Fruit fly (Drosophila melanogaster) whole organism, prepupa: ENCODE measurements around the gene Muc68E.
A peak's percentile ranks its signal among the peaks of the same experiment; 100 is the strongest.

Experiments used
- CG10669 ChIP-seq: fragments of 200-800 bp; sonication (Bioruptor generic); optimal IDR thresholded peaks from 3 replicates; lab custom pipeline; 2018; ENCODE audit warnings: missing biosample characterization, mild to moderate bottlenecking, missing genetic modification characterization, moderate library complexity
- CG11294 ChIP-seq: fragments of 200-800 bp; sonication (Bioruptor generic); IDR thresholded peaks from 2 replicates; pipeline ENCODE4 v1.3.6; 2022; ENCODE audit warnings: missing biosample characterization, missing genetic modification characterization
- CG11762 ChIP-seq: fragments of 200-800 bp; sonication (Bioruptor generic); optimal IDR thresholded peaks from 3 replicates; lab custom pipeline; 2016; ENCODE audit warnings: missing biosample characterization, missing genetic modification characterization; ENCODE audit not compliant: insufficient read depth
- CG15336 ChIP-seq: fragments of 200-800 bp; sonication (Bioruptor generic); IDR thresholded peaks from 2 replicates; pipeline ENCODE4 v1.3.6; 2022; ENCODE audit warnings: missing biosample characterization, missing genetic modification characterization
- CG16779 ChIP-seq: fragments of 200-800 bp; sonication (Bioruptor generic); optimal IDR thresholded peaks from 3 replicates; lab custom pipeline; 2017; ENCODE audit warnings: missing biosample characterization, mild to moderate bottlenecking, missing genetic modification characterization
- CG3032 ChIP-seq: fragments of 200-800 bp; optimal IDR thresholded peaks from 2 replicates; lab custom pipeline; 2019; ENCODE audit warnings: missing biosample characterization, mild to moderate bottlenecking, missing genetic modification characterization, moderate library complexity
- CG32006 ChIP-seq: fragments of 200-800 bp; sonication (Bioruptor generic); optimal IDR thresholded peaks from 3 replicates; lab custom pipeline; 2017; ENCODE audit warnings: missing biosample characterization, mild to moderate bottlenecking, missing genetic modification characterization
- CG3919 ChIP-seq: fragments of 200-800 bp; sonication (Bioruptor generic); optimal IDR thresholded peaks from 3 replicates; lab custom pipeline; 2016; ENCODE audit warnings: missing biosample characterization, missing genetic modification characterization
- CG4318 ChIP-seq: fragments of 200-800 bp; sonication (Bioruptor generic); optimal IDR thresholded peaks from 3 replicates; lab custom pipeline; 2017; ENCODE audit warnings: missing biosample characterization, mild to moderate bottlenecking, missing genetic modification characterization
- CG6163 ChIP-seq: fragments of 200-800 bp; sonication (Bioruptor generic); IDR thresholded peaks from 3 replicates; pipeline ENCODE4 v1.3.6; 2022; ENCODE audit warnings: missing biosample characterization, missing genetic modification characterization
- CG6276 ChIP-seq: fragments of 200-800 bp; sonication (Bioruptor generic); optimal IDR thresholded peaks from 2 replicates; lab custom pipeline; 2017; ENCODE audit warnings: missing biosample characterization, mild to moderate bottlenecking, missing genetic modification characterization
- CG6854 ChIP-seq: fragments of 200-800 bp; sonication (Bioruptor generic); optimal IDR thresholded peaks from 2 replicates; lab custom pipeline; 2017; ENCODE audit warnings: missing biosample characterization, mild to moderate bottlenecking, missing genetic modification characterization
- CG8119 ChIP-seq: fragments of 200-800 bp; sonication (Bioruptor generic); IDR thresholded peaks from 3 replicates; pipeline ENCODE4 v1.3.6; 2022; ENCODE audit warnings: missing biosample characterization, missing genetic modification characterization
- CG8319 ChIP-seq: fragments of 200-800 bp; sonication (Bioruptor generic); optimal IDR thresholded peaks from 3 replicates; lab custom pipeline; 2016; ENCODE audit warnings: missing biosample characterization, missing genetic modification characterization
- CG8632 ChIP-seq: fragments of 200-800 bp; sonication (Bioruptor generic); optimal IDR thresholded peaks from 3 replicates; lab custom pipeline; 2016; ENCODE audit warnings: missing biosample characterization, missing genetic modification characterization
- CG9139 ChIP-seq: fragments of 200-800 bp; sonication (Bioruptor generic); optimal IDR thresholded peaks from 3 replicates; lab custom pipeline; 2017; ENCODE audit warnings: missing biosample characterization, mild to moderate bottlenecking, missing genetic modification characterization
- Eip93F ChIP-seq: fragments of 200-800 bp; sonication (Bioruptor generic); optimal IDR thresholded peaks from 2 replicates; lab custom pipeline; 2016; ENCODE audit warnings: missing biosample characterization, mild to moderate bottlenecking, missing genetic modification characterization
- Gug ChIP-seq: fragments of 200-800 bp; sonication (Bioruptor generic); IDR thresholded peaks from 2 replicates; pipeline ENCODE4 v1.3.6; 2022; ENCODE audit warnings: missing biosample characterization, missing genetic modification characterization
- Hr38 ChIP-seq: sonication (Bioruptor generic); optimal IDR thresholded peaks from 2 replicates; lab custom pipeline; 2016; ENCODE audit warnings: missing biosample characterization, missing genetic modification characterization
- Hr4 ChIP-seq: fragments of 200-800 bp; sonication (Bioruptor generic); optimal IDR thresholded peaks from 3 replicates; lab custom pipeline; 2016; ENCODE audit warnings: missing biosample characterization, missing genetic modification characterization
- Met ChIP-seq: fragments of 200-800 bp; sonication (Bioruptor generic); optimal IDR thresholded peaks from 3 replicates; lab custom pipeline; 2016; ENCODE audit warnings: missing biosample characterization, missing genetic modification characterization
- OdsH ChIP-seq: fragments of 200-800 bp; sonication (Bioruptor generic); optimal IDR thresholded peaks from 3 replicates; lab custom pipeline; 2016; ENCODE audit warnings: missing biosample characterization, missing genetic modification characterization
- Sox14 ChIP-seq: fragments of 200-800 bp; sonication (Bioruptor generic); optimal IDR thresholded peaks from 3 replicates; lab custom pipeline; 2016; ENCODE audit warnings: missing biosample characterization, missing genetic modification characterization
- Sox15 ChIP-seq: fragments of 200-800 bp; sonication (Bioruptor generic); optimal IDR thresholded peaks from 3 replicates; lab custom pipeline; 2016; ENCODE audit warnings: missing biosample characterization, missing genetic modification characterization
- achi ChIP-seq: fragments of 200-800 bp; sonication (Bioruptor generic); optimal IDR thresholded peaks from 3 replicates; lab custom pipeline; 2016; ENCODE audit warnings: missing biosample characterization, missing genetic modification characterization
- dsx ChIP-seq: fragments of 200-800 bp; optimal IDR thresholded peaks from 3 replicates; lab custom pipeline; 2019; ENCODE audit warnings: missing biosample characterization, mild to moderate bottlenecking, missing genetic modification characterization, moderate library complexity; ENCODE audit not compliant: poor library complexity, severe bottlenecking
- eg ChIP-seq: fragments of 200-800 bp; sonication (Bioruptor generic); IDR thresholded peaks from 3 replicates; pipeline ENCODE4 v1.3.6; 2022; ENCODE audit warnings: missing biosample characterization, missing genetic modification characterization
- esn ChIP-seq: fragments of 200-800 bp; sonication (Bioruptor generic); optimal IDR thresholded peaks from 2 replicates; lab custom pipeline; 2016; ENCODE audit warnings: missing biosample characterization, mild to moderate bottlenecking, missing genetic modification characterization, moderate library complexity
- fd59A ChIP-seq: fragments of 200-800 bp; sonication (Bioruptor generic); optimal IDR thresholded peaks from 2 replicates; lab custom pipeline; 2017; ENCODE audit warnings: missing biosample characterization, mild to moderate bottlenecking, missing genetic modification characterization, missing genetic modification reagents
- lz ChIP-seq: fragments of 200-800 bp; sonication (Bioruptor generic); optimal IDR thresholded peaks from 3 replicates; lab custom pipeline; 2016; ENCODE audit warnings: missing biosample characterization, missing genetic modification characterization
- net ChIP-seq: fragments of 200-800 bp; sonication (Bioruptor generic); optimal IDR thresholded peaks from 3 replicates; lab custom pipeline; 2016; ENCODE audit warnings: missing biosample characterization, missing genetic modification characterization
- pdm3 ChIP-seq: fragments of 200-800 bp; sonication (Bioruptor generic); optimal IDR thresholded peaks from 3 replicates; lab custom pipeline; 2016; ENCODE audit warnings: missing biosample characterization, missing genetic modification characterization
- spab ChIP-seq: fragments of 200-800 bp; sonication (Bioruptor generic); optimal IDR thresholded peaks from 2 replicates; lab custom pipeline; 2017; ENCODE audit warnings: missing biosample characterization, mild to moderate bottlenecking, missing genetic modification characterization, missing genetic modification reagents
- ss ChIP-seq, 2 experiments: fragments of 200-800 bp; sonication (Bioruptor generic); optimal IDR thresholded peaks; 2 replicates in 1 of 2; 3 replicates in 1 of 2; lab custom pipeline; 2017 to 2018; ENCODE audit warnings: mild to moderate bottlenecking in 2 of 2, missing biosample characterization in 2 of 2, missing genetic modification characterization in 2 of 2, moderate library complexity in 1 of 2
- svp ChIP-seq: fragments of 200-800 bp; sonication (Bioruptor generic); peaks from one replicate; lab custom pipeline; 2016; ENCODE audit warnings: missing biosample characterization, missing genetic modification characterization
- topi ChIP-seq: fragments of 200-800 bp; sonication (Bioruptor generic); optimal IDR thresholded peaks from 3 replicates; lab custom pipeline; 2016; ENCODE audit warnings: missing biosample characterization, missing genetic modification characterization

Gene Muc68E

DNA sequence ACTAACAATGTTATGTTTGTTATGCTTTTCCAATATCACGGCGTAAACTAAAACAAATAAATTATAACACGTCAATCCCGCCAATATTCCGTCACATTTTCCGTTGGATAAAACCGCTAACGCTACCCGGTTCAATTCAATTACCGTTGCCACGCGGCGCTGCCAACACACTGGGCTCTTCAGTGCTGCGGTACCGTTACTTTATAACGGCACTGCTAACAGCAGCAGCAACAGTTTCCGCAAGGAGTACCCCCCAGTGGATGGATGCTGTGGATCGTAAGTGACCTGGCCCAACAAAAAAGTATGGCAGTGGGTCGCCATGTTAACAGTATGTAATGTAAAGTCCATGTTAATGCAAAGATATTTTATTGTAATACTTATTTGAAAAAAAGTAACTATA is 34.1 kb downstream of the Muc68E start, which contains the start of gene CG44837:
CG44837 (minus strand) TSS at position 157 of the 400 bp plus-strand sequence.
- TF ChIP-seq CG15336 (GFP tag; lab: Robert Waterston, UW) = no peak
- TF ChIP-seq Hr38 (GFP tag; lab: Kevin White, UChicago) = no peak
- TF ChIP-seq CG6854 (GFP tag; lab: Kevin White, UChicago) = no peak
- TF ChIP-seq Sox15 (GFP tag; lab: Kevin White, UChicago) = no peak
- no peak for TF ChIP-seq CG8319
- no peak for TF ChIP-seq CG4318
- TF ChIP-seq CG11762 (GFP tag; lab: Kevin White, UChicago) = no peak
- TF ChIP-seq spab (GFP tag; lab: Kevin White, UChicago) = no peak
- TF ChIP-seq Hr4 = no peak
- no peak for TF ChIP-seq CG3032 (tag; lab: Kevin White, UChicago)
- TF ChIP-seq CG6276 (GFP tag; lab: Kevin White, UChicago) = no peak
- TF ChIP-seq OdsH = no peak
- no peak for TF ChIP-seq ss (GFP tag; optimal IDR thresholded peaks at IDR 0.05; lab: Kevin White, UChicago)
- no peak for TF ChIP-seq net (GFP tag; lab: Kevin White, UChicago)
- TF ChIP-seq Gug = no peak
- TF ChIP-seq esn (GFP tag; lab: Kevin White, UChicago) = no peak
- no peak for TF ChIP-seq Sox14 (GFP tag; lab: Kevin White, UChicago)
- TF ChIP-seq svp = no peak
- TF ChIP-seq CG8632 (GFP tag; lab: Kevin White, UChicago) = no peak

DNA sequence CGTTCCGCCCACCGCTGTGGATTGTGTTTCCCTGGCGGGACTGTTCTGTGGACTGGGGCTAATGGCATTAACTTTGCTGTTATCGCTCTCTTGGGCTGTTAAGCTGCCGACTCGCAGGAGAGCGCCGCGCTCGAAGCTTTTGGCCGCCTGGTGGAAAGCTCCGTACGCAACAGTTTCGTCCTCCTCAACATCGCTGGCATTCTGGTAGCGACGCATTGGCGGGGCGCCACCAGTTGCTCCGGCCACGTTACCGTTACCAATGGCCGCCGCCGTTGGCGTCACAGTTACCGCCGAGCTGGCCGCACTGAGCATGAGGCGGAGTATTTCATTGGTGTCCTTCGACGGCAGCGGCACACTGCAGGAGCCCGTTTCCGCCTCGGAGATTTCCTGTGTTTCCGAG is 35.5 kb downstream of the Muc68E start:
- TF ChIP-seq CG8119 (GFP tag; lab: Robert Waterston, UW) (no peak), CG32006 (GFP tag; lab: Kevin White, UChicago) (no peak), CG8319 (no peak), CG11294 (GFP tag; lab: Robert Waterston, UW) (no peak), CG10669 (GFP tag; lab: Kevin White, UChicago) (no peak), Hr4 (no peak), Sox15 (GFP tag; lab: Kevin White, UChicago) (no peak), CG9139 (GFP tag; lab: Kevin White, UChicago) (no peak), CG4318 (no peak), CG6163 (GFP tag; lab: Robert Waterston, UW) (no peak), dsx (GFP tag; lab: Kevin White, UChicago) (no peak), CG6276 (GFP tag; lab: Kevin White, UChicago) (no peak), ss (GFP tag; optimal IDR thresholded peaks at IDR 0.05; lab: Kevin White, UChicago) (no peak), net (GFP tag; lab: Kevin White, UChicago) (no peak), svp (no peak)

DNA sequence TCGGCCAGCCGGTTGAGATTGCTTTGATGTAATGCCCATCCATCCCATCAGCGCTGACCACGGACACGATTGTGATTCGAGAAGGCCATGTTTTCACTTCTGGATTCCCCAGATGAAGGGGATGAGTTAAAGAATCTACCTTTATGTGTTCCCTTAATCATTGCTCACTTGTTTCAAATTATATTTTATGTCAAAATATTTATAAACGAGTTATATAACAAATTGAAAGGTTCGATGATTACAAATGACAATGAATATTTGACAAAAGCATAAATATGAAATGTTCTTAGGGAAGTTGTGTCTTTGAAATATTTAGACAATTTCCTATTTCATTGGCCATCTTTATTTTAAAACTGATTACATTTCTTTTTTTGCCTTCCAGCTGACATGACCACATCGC is 41.2 kb downstream of the Muc68E start:
- TF ChIP-seq svp (peak; percentile 50), spab (GFP tag; lab: Kevin White, UChicago) (no peak)

DNA sequence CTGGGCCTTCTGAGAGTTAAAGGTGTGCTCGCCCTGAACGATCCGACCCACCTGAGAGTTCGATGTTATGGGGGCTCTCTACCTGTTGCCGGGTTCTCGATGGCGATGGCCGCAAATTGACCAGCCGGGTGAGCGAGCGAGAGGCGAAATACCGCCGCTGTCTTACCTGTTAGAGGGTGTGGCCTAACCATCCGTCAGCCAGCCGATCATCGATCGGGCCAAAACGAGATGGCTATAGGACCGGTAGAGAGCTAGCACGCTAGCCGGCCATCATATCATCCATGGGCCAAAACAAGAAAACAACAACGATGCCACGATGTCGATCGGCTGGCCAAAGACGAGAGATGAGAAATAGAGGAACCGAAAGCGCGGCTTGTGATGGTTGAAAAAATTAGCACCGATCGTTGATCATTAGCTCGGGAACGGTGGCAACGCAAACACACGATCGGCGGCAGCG is 45.5 kb downstream of the Muc68E start, which contains the start of gene byn:
byn (plus strand) TSS at position 407 of the 457 bp plus-strand sequence.
- TF ChIP-seq CG16779 (no peak), fd59A (GFP tag; lab: Kevin White, UChicago) (no peak), CG9139 (GFP tag; lab: Kevin White, UChicago) (no peak), Eip93F (GFP tag; lab: Kevin White, UChicago) (no peak), Met (GFP tag; lab: Kevin White, UChicago) (no peak), pdm3 (GFP tag; lab: Kevin White, UChicago) (no peak), CG3919 (GFP tag; lab: Kevin White, UChicago) (no peak), eg (0 out of 3 replicates have a peak, but pooled peaks have one; percentile 11), CG15336 (GFP tag; lab: Robert Waterston, UW) (no peak), svp (no peak), dsx (GFP tag; lab: Kevin White, UChicago) (no peak), ss (GFP tag; optimal IDR thresholded peaks at IDR 0.05; lab: Kevin White, UChicago) (peak in 1 of 2 experiments; percentile 42), CG3032 (tag; lab: Kevin White, UChicago) (no peak), achi (GFP tag; lab: Kevin White, UChicago) (no peak), topi (GFP tag; lab: Kevin White, UChicago) (no peak), lz (GFP tag; lab: Kevin White, UChicago) (no peak)
